Worm (Caenorhabditis elegans): ENCODE results near the gene tbc-3.

tbc-3 gene

DNA sequence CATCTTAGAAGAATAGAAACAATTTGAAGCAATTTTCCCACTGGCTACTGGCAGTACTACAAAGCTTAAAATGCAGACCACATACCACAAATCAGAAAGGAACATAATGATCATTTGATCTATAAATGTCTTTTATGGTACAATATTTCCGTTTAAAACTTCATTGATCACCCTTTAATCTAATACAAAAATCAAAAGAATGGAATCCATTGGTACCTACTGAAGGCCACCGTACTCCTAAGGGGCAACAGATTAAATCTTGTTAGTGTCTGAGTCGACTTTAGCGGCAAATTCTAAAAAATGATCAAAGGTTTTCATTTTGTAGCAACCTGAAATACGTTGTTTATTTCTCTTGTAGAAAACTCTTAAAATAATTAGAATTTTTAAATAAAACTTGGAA is 26.6 kb upstream of the tbc-3 start:
- TF ChIP-seq ces-1 (GFP tag; optimal IDR thresholded peaks at IDR 0.05): no peak
- no peak for TF ChIP-seq bed-3 (GFP tag; optimal IDR thresholded peaks at IDR 0.05)
- TF ChIP-seq lsy-2 (tag; optimal IDR thresholded peaks at IDR 0.05): no peak
- no peak for TF ChIP-seq zip-8 (tag; optimal IDR thresholded peaks at IDR 0.05)
- TF ChIP-seq ceh-83 (GFP tag; optimal IDR thresholded peaks at IDR 0.05): no peak
- TF ChIP-seq elt-3 (tag; optimal IDR thresholded peaks at IDR 0.05): no peak
- TF ChIP-seq sem-2 (GFP tag; optimal IDR thresholded peaks at IDR 0.05): no peak
- TF ChIP-seq elt-1 (tag; optimal IDR thresholded peaks at IDR 0.05; ENCODE audit: borderline replicate concordance, insufficient read depth): no peak
- no peak for TF ChIP-seq sptf-1 (tag; optimal IDR thresholded peaks at IDR 0.05)
- TF ChIP-seq nhr-12 (tag; optimal IDR thresholded peaks at IDR 0.05): no peak
- no peak for TF ChIP-seq hlh-1 (tag; optimal IDR thresholded peaks at IDR 0.05)
- no peak for TF ChIP-seq unc-39 (tag; optimal IDR thresholded peaks at IDR 0.05)
- no peak for TF ChIP-seq lin-13 (tag; optimal IDR thresholded peaks at IDR 0.05)
- no peak for TF ChIP-seq nhr-2 (tag; optimal IDR thresholded peaks at IDR 0.05)
- no peak for TF ChIP-seq ceh-43 (GFP tag; optimal IDR thresholded peaks at IDR 0.05)

DNA sequence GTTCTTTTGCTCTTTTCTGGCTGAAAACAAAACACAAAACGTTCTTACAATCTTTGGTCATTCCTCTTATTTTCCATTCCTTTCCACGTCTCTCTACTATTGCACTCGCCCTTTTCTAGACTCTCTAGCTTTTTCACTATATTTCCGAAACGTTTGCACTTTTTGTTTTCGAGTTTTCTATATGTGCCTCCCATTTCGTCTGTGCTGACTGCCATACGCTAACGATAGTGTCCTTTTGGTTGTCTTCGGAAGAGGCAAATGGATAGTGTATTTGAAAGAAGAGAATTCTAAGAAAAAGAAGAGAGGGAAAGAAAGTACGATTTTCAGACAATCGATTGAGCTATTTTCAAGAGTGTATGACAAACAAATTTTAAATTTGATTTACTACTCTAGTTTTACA is 26.0 kb upstream of the tbc-3 start:
- TF ChIP-seq drap-1 (GFP tag; optimal IDR thresholded peaks at IDR 0.05): no peak

DNA sequence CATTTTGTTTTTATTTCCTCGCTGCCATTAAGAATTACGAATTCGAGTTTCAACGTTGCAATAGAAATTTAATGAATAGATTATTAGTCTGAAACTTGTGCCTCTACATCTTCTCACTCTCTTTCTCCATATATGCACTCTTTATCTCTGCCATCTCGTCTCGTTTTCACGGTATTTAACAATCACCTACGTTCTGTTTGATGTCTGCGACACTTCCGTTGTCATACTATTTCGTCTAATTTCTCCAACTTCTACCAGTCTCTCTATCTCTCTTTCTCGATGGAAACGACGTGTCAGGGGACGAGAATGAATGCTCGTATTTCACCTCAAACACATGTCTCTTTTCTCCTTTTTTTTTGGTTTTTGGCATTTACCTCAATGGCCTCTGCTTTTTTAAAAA is 25.0 kb upstream of the tbc-3 start:
- TF ChIP-seq blmp-1 (tag; optimal IDR thresholded peaks at IDR 0.05) (no peak), unc-62 (GFP tag; optimal IDR thresholded peaks at IDR 0.05) (peak; percentile 64), sptf-1 (tag; optimal IDR thresholded peaks at IDR 0.05) (no peak), tbx-8 (GFP tag; optimal IDR thresholded peaks at IDR 0.05) (no peak), bed-3 (GFP tag; optimal IDR thresholded peaks at IDR 0.05) (no peak), elt-3 (tag; optimal IDR thresholded peaks at IDR 0.05) (no peak), nhr-237 (tag; optimal IDR thresholded peaks at IDR 0.05) (peak; percentile 7), ceh-83 (GFP tag; optimal IDR thresholded peaks at IDR 0.05) (no peak), lsy-2 (tag; optimal IDR thresholded peaks at IDR 0.05) (no peak), mep-1 (tag; optimal IDR thresholded peaks at IDR 0.05) (no peak), hlh-1 (tag; optimal IDR thresholded peaks at IDR 0.05) (peak; percentile 66), pha-4 (tag; optimal IDR thresholded peaks at IDR 0.05) (peak; percentile 38), ceh-39 (tag; optimal IDR thresholded peaks at IDR 0.05) (no peak), nhr-28 (tag; optimal IDR thresholded peaks at IDR 0.05) (no peak), ceh-43 (GFP tag; optimal IDR thresholded peaks at IDR 0.05) (no peak), M03D4.4 (tag; optimal IDR thresholded peaks at IDR 0.05) (no peak), unc-39 (tag; optimal IDR thresholded peaks at IDR 0.05) (no peak), mls-2 (tag; optimal IDR thresholded peaks at IDR 0.05) (no peak), ces-1 (GFP tag; optimal IDR thresholded peaks at IDR 0.05) (peak; percentile 28), unc-120 (tag; optimal IDR thresholded peaks at IDR 0.05; ENCODE audit: poor library complexity, severe bottlenecking) (peak; percentile 61), drap-1 (GFP tag; optimal IDR thresholded peaks at IDR 0.05) (no peak)

DNA sequence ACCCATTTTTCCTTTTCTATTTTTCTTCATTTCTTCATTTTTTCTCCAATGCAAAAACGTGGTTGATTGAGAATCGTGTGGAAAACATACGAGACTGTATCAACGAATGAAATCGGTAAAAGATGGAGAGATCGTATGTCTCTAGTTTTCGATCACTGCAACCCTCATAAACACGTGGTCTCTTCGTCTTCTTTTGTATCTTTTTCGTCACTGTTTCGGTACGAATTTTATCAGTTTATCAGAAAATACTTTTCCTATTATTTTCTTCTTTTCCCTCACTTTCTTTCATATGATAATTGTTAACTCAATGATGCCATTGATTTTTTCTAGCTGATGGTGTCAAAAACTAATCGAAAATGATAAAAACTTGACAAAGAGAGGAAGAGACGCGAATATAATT is 23.2 kb upstream of the tbc-3 start:
- TF ChIP-seq mls-2 (tag; optimal IDR thresholded peaks at IDR 0.05) (no peak), hlh-1 (tag; optimal IDR thresholded peaks at IDR 0.05) (no peak), ham-2 (GFP tag; optimal IDR thresholded peaks at IDR 0.05) (no peak), mep-1 (tag; optimal IDR thresholded peaks at IDR 0.05) (no peak), ceh-43 (GFP tag; optimal IDR thresholded peaks at IDR 0.05) (no peak), lin-32 (GFP tag; optimal IDR thresholded peaks at IDR 0.05) (no peak), nhr-76 (tag; optimal IDR thresholded peaks at IDR 0.05) (no peak)

DNA sequence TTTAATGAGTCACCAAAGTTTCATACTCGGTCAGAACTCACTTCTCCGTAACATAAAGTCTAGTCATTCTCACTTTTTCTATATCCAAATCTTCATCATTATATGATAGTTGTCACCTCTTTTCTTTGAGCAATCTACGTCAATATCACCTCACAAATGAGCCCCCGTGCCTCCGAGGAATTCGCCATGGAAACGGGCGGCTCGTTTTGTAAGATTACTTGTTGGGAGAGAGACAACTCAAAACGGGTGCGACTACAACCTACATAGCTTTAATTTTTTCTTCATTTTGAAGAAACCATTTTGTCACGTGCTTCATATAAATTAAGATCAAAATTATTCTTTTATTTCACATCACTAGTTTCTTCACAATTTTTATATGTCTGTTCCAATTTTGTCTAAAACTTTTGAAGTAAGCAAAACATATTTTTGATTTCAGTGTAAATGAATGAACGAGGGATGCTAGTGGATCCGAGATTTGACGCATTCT is 19.9 kb upstream of the tbc-3 start, which contains the start of gene nhr-4:
TSS of gene nhr-4 (plus strand) at position 437 of the 487 bp plus-strand sequence.
- TF ChIP-seq tbx-8 (GFP tag; optimal IDR thresholded peaks at IDR 0.05) (no peak), cnd-1 (tag; optimal IDR thresholded peaks at IDR 0.05) (no peak), ceh-39 (tag; optimal IDR thresholded peaks at IDR 0.05) (no peak), mep-1 (tag; optimal IDR thresholded peaks at IDR 0.05) (no peak), nhr-76 (tag; optimal IDR thresholded peaks at IDR 0.05) (no peak), elt-1 (tag; optimal IDR thresholded peaks at IDR 0.05; ENCODE audit: borderline replicate concordance, insufficient read depth) (no peak), unc-120 (tag; optimal IDR thresholded peaks at IDR 0.05; ENCODE audit: poor library complexity, severe bottlenecking) (no peak), nhr-2 (tag; optimal IDR thresholded peaks at IDR 0.05) (no peak), sem-2 (GFP tag; optimal IDR thresholded peaks at IDR 0.05) (no peak), ceh-43 (GFP tag; optimal IDR thresholded peaks at IDR 0.05) (no peak), snpc-4 (tag; optimal IDR thresholded peaks at IDR 0.05) (no peak), zip-8 (tag; optimal IDR thresholded peaks at IDR 0.05) (no peak), hlh-1 (tag; optimal IDR thresholded peaks at IDR 0.05) (no peak), elt-3 (tag; optimal IDR thresholded peaks at IDR 0.05) (no peak), ces-1 (GFP tag; optimal IDR thresholded peaks at IDR 0.05) (no peak), mls-2 (tag; optimal IDR thresholded peaks at IDR 0.05) (no peak)
